Worm (Caenorhabditis elegans): ENCODE results near the gene srv-25.

Gene srv-25

ce11 chrIV:6307439-6307838 is 3.9 kb upstream of the srv-25 start, which contains the start of gene csp-2:
TSS of gene csp-2 (plus strand) at chrIV:6307739.
- TF ChIP-seq unc-62 (GFP tag; optimal IDR thresholded peaks at IDR 0.05) = no peak

DNA sequence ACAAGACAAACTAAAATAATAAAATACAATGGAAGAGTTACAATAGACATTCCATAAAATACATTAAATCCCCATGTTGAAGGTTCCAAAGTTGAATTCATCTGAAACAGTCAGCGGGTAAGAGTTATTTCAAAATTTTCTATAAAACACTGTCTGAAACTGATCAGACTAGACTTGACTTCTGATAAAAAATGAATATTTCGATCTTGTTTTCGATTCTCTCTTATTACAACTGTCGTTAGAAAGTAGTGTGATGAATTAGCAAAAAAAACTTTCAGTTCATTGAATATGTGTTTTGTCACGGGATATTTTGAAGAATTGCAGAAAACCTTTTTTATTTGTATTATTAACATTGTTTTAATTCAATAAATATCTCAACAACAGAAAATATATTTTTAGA is 1.8 kb downstream of the srv-25 start, which contains the start of gene srv-26:
Gene srv-26 (minus strand): TSS at position 101 of the 400 bp plus-strand sequence.
- TF ChIP-seq unc-62 (GFP tag; optimal IDR thresholded peaks at IDR 0.05) = no peak

ce11 chrIV:6299523-6299922 is 4.0 kb downstream of the srv-25 start:
- no peak for TF ChIP-seq unc-62 (GFP tag; optimal IDR thresholded peaks at IDR 0.05)

DNA sequence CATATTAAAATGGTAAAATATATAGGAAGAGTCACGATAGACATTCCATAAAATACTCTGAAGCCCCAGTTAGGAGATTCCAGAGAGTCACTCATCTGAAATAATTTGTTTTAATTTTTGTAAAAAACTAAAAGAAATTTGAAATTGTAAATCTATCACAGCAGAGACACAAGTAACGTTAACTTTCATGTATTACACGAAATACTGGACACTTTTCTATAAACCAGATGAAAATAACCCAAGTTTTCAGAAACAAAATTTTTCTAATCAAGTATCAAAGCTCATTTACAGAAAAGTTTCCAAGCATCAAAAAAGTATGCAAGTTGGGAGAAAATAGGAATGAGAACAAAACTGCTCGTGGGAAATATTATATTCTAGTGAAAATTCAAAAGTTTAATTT is 5.3 kb downstream of the srv-25 start, which contains the start of gene srv-27:
Gene srv-27 (minus strand): TSS at position 101 of the 400 bp plus-strand sequence.
- no peak for TF ChIP-seq unc-62 (GFP tag; optimal IDR thresholded peaks at IDR 0.05)

- TF ChIP-seq unc-62 (GFP tag; optimal IDR thresholded peaks at IDR 0.05) = no peak
Measured at ce11 chrIV:6294081-6294480, 9.5 kb downstream of the srv-25 start, which contains the start of gene hil-2. TSS of gene hil-2 (plus strand) at chrIV:6294240.

DNA sequence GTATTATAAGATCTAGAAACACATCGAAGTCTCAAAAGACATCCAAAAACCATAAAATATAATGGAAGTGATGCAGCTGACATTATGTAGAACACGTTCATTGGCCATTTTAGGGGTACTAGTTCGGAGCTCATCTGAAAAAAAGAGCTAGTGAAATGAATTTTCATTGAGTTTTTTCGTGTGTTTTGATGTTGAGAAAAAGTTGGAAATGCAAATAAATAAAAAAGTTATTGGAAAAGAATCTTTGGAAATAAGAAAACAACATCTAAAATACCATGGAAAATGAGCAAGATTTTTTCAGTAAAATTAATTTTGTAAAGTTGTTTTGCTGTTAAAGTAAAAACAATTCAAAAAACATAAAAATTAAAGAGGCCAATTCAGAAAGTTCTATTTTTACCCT is 12.8 kb downstream of the srv-25 start, which contains the start of gene srv-24:
Gene srv-24 (minus strand): TSS at position 101 of the 400 bp plus-strand sequence.
- no peak for TF ChIP-seq unc-62 (GFP tag; optimal IDR thresholded peaks at IDR 0.05)

DNA sequence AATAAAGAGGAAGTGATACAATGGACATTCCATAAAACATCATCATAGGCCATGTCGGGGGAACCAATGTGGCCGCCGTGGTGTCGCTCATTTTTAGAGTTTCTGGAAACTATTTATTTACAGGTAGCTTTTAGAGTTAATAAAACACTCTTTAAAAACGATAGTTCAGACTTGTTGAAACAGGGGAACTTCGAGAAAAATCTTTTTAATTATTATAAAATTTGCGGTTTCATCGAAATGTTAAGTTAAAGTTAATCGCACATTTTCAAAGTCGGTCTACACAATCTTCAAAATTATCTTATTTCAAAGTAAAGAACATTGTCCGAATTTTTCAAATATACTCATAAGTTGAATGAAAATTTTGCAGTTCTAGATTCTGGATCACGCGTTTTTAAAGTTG is 19.3 kb downstream of the srv-25 start, which contains the start of gene ops-1:
Gene ops-1 (minus strand): TSS at position 101 of the 400 bp plus-strand sequence.
- TF ChIP-seq unc-62 (GFP tag; optimal IDR thresholded peaks at IDR 0.05) = no peak

DNA sequence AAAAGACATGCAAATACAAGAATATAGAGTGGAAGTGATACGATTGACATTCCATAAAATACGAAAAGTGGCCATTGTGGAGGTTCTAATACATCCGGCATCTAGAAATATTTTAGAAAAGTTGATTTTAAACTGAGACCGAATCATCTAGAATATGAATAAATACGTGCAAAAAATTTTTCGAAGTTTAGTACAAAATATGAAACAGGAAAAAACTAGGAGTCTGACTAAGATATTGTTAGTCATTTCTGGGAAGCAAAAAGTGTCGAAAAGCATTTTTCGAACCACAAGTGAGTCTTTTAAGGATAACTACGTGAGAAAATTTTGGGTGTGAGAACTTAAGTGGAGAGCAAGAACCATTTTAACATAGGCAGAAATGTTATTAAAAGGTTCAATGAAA is 21.4 kb downstream of the srv-25 start, which contains the start of gene srv-32:
Gene srv-32 (minus strand): TSS at position 101 of the 400 bp plus-strand sequence.
- TF ChIP-seq unc-62 (GFP tag; optimal IDR thresholded peaks at IDR 0.05) = no peak

DNA sequence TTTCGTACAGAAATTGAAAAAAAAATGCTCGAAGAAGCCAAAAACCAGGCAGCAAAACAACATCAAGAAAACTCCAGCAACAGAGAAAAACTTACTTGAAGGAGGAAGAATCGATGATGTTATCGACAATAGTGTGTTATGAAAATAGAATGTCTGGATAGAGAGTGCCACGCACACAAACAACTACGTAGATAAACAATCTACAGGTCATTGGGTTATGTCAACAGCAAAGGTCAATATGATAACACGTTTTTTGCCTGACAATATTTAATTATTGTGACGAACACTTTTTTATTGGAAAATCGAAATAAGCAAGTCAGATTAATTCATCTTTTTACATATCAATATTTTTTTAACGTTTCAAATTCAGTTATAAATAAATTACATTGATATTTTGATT is 24.1 kb downstream of the srv-25 start, which contains the start of gene sams-5:
Gene sams-5 (minus strand): TSS at position 131 of the 400 bp plus-strand sequence.
- TF ChIP-seq unc-62 (GFP tag; optimal IDR thresholded peaks at IDR 0.05) = no peak

ce11 chrIV:6275671-6276209 is 27.8 kb downstream of the srv-25 start, which contains the start of the genes aat-4 and T13A10.1:
TSS of gene aat-4 (minus strand) at chrIV:6275721.
TSS of gene T13A10.1 (plus strand) at chrIV:6276081.
- no peak for TF ChIP-seq unc-62 (GFP tag; optimal IDR thresholded peaks at IDR 0.05)

DNA sequence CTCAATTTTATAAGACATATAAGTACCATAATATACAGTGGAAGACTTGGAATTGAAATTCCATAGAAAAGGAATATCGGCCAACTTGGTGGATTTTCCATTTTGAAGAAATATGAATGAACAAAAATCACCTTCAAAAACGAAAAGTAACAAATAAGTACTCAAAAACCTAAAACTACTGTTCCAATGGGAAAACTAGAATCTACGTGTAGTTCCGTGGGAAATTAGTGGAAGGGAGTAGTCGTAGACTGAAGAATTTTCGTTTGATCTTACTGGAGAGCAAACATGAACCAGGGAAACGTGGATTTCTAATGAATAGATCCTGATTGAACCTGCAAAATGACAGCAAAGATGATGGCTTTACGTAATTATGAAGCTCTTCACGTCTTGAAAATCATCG is 31.6 kb downstream of the srv-25 start, which contains the start of gene srv-31:
Gene srv-31 (minus strand): TSS at position 101 of the 400 bp plus-strand sequence.
- no peak for TF ChIP-seq unc-62 (GFP tag; optimal IDR thresholded peaks at IDR 0.05)

- no peak for TF ChIP-seq unc-62 (GFP tag; optimal IDR thresholded peaks at IDR 0.05)
Measured at ce11 chrIV:6269346-6269745, 34.2 kb downstream of the srv-25 start, which contains the start of gene srv-30. TSS of gene srv-30 (minus strand) at chrIV:6269446.

- TF ChIP-seq unc-62 (GFP tag; optimal IDR thresholded peaks at IDR 0.05) = no peak
Measured at ce11 chrIV:6266499-6266898, 37.0 kb downstream of the srv-25 start, which contains the start of gene srv-29. TSS of gene srv-29 (minus strand) at chrIV:6266599.

DNA sequence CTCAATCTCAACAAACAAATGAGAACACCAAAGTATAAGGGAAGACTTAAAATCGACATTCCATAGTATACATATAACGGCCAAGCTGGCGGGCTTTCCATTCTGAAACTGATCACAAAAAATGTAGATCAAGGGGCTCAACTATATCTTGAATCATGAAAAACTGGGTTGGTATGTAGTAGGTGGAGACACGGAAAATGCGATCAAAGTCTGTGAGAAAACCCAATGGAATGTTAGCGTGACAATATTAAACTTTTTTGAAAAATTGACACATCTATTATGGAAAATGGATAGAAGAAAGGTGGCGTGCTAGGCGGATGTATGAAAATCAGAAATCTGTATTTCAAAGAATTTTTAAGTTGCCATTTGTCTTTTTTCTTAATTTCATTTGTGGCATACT is 40.3 kb downstream of the srv-25 start, which contains the start of gene srv-28:
Gene srv-28 (minus strand): TSS at position 101 of the 400 bp plus-strand sequence.
- no peak for TF ChIP-seq unc-62 (GFP tag; optimal IDR thresholded peaks at IDR 0.05)

- no peak for TF ChIP-seq unc-62 (GFP tag; optimal IDR thresholded peaks at IDR 0.05)
Measured at ce11 chrIV:6259732-6260131, 43.8 kb downstream of the srv-25 start, which contains the start of gene nlp-16. TSS of gene nlp-16 (minus strand) at chrIV:6259832.

DNA sequence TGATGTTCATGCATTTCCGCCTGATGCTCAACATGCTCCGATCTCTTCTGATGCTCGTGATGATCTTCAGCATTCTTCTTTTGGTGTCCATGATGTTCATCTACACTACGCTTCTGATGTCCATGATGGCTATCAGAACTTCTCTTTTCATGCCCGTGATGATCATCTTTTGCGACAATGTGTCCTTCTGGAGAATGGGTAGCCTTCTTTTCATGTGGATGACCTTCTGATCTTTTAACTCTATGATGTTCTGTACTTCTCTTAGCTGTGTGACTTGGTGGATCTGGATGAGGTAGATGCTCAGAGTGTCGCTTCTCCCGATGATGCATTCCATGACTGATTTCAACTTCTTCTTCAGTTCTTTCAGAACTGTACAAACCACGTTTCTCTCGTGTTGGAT is 44.6 kb downstream of the srv-25 start:
- no peak for TF ChIP-seq unc-62 (GFP tag; optimal IDR thresholded peaks at IDR 0.05)

DNA sequence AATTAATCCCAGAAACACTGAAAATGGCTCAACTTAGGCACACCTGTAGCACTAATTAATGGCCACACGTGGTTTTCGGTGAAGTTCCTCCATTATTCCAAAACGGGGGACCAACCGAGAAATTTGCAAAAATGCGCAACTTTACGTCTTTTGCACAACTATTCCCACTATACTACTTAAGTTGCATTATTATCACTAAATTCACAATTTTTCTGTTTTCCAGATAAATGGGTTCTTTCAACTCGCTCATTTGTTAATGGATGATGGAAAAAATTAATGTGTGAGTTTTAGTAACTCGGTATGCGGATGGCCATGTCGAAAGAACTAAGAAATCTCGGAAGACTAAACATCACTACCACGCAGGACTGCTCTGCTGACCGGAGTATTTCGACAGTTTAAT is 48.9 kb downstream of the srv-25 start, which contains the start of gene T13A10.64:
Gene T13A10.64 (plus strand): TSS at position 301 of the 400 bp plus-strand sequence.
- TF ChIP-seq unc-62 (GFP tag; optimal IDR thresholded peaks at IDR 0.05) = no peak

Data from whole organism, dauer.